Worm (Caenorhabditis elegans) whole organism, L2 larva: ENCODE results near the gene K12H6.12.

Source experiments
- C34F6.9 ChIP-seq: fragments of 150-350 bp; optimal IDR thresholded peaks from 2 replicates; lab custom pipeline; 2014; ENCODE audit warnings: missing biosample characterization, missing genetic modification characterization
- elt-1 ChIP-seq: fragments of 150-350 bp; optimal IDR thresholded peaks from 2 replicates; lab custom pipeline; 2014; ENCODE audit warnings: missing biosample characterization, missing genetic modification characterization
- gmeb-1 ChIP-seq: fragments of 150-350 bp; optimal IDR thresholded peaks from 2 replicates; lab custom pipeline; 2014; ENCODE audit warnings: missing biosample characterization, missing genetic modification characterization
- lin-13 ChIP-seq: fragments of 150-350 bp; optimal IDR thresholded peaks from 2 replicates; lab custom pipeline; 2014; ENCODE audit warnings: missing biosample characterization, missing genetic modification reagents, missing genetic modification characterization
- lsy-2 ChIP-seq, 2 experiments: fragments of 150-350 bp in 1 of 2; sonication (generic microtip) in 1 of 2; optimal IDR thresholded peaks; 2 replicates each; lab custom pipeline; 2014 to 2017; ENCODE audit warnings: missing biosample characterization in 2 of 2, missing genetic modification characterization in 2 of 2

DNA sequence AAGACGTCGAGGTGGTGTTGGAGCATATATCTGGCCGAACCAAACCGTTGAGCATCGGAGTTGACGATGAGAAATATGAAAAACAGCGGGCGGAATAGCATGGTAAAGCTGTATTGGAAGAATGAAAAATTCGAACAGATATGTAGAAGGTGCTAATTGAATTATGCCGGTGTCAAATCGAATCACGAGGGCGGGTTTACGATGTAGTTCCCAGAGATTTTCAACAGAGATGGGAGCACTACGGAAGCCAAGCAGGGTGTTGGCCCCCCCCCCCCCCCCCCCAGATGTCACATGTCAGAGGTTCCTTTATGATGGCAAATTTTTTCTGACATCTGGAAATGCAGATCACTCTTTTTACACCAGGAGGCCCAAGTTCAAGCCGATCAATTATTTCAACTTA is 35.1 kb downstream of the K12H6.12 start, which contains the start of gene Y110A2AL.7:
- TF ChIP-seq lin-13 (GFP tag; lab: Kevin White, UChicago) (no peak), gmeb-1 (tag; lab: Kevin White, UChicago) (no peak), C34F6.9 (tag; lab: Kevin White, UChicago) (no peak), elt-1 (tag; lab: Kevin White, UChicago) (no peak), lsy-2 (tag; optimal IDR thresholded peaks at IDR 0.05; lab: Kevin White, UChicago) (no peak)
